Worm (Caenorhabditis elegans): ENCODE data around the gene ugt-30.
"Not testable (repeated sequence)": the region's sequence is repeated elsewhere in the genome, so short reads cannot be mapped to it uniquely, and the experiment has no call there.

Gene ugt-30

DNA sequence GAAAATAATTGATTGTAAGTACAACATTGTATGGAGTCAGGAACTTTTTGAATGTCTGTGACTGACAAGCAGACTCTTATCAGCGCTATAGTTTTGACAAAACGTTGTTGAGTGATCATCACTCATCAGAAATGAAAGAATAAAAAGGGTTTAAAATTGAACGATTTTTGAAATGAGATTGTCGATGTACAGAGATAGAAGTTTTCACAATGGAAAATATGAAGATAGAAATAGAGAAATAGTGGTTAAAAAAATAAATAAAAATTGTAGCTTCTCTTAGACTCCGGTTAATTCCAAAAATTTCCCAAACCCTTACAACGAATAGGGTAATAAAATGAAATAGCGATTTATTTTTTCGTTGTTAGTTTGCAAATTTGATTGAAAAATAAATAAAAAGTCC, at the start of gene ugt-30:
Gene ugt-30 (minus strand): TSS at position 101 of the 400 bp plus-strand sequence.
- TF ChIP-seq unc-62 (GFP tag; optimal IDR thresholded peaks at IDR 0.05), result not testable (repeated sequence)

DNA sequence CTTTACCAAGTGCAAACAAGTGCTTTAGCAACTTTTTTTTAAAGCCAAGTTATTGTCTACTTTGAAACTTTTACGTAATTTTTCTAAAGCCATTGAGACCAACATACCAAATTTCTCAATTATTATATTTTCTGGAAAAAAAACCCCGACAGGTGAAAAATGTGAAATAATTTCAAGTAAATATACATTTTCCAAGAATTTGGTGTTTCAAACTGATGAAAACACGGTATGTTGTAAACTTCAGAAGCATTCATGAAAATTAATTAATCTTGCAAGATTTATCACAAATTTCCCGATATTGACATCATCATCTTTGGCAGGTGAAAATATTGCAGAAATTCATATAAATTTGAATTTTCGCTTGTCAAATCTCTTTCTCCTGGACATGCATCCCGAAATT, 37.6 kb upstream of the ugt-30 start, which contains the start of gene srz-11:
Gene srz-11 (plus strand): TSS at position 386 of the 400 bp plus-strand sequence.
- TF ChIP-seq unc-62 (GFP tag; optimal IDR thresholded peaks at IDR 0.05), result no peak

DNA sequence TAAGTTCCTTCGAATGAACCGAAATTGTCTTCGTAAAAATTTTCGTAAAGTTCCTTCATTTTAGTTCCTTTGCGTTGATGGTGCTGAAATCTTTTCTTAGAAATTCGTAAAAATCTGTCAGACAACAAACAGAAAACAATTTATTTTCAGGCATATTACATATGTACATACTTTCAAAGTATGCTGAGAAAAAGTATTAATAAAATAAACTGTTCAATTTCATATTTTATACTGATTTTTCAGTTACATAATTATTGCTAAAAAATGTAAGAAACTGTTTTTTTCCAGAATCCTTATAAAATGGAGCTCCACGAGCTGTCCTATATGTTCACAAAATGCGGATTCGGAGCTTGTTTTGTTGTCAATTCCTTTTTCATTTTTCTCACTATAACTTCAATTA, 33.6 kb upstream of the ugt-30 start, which contains the start of gene str-45:
Gene str-45 (plus strand): TSS at position 301 of the 400 bp plus-strand sequence.
- TF ChIP-seq unc-62 (GFP tag; optimal IDR thresholded peaks at IDR 0.05), result no peak

DNA sequence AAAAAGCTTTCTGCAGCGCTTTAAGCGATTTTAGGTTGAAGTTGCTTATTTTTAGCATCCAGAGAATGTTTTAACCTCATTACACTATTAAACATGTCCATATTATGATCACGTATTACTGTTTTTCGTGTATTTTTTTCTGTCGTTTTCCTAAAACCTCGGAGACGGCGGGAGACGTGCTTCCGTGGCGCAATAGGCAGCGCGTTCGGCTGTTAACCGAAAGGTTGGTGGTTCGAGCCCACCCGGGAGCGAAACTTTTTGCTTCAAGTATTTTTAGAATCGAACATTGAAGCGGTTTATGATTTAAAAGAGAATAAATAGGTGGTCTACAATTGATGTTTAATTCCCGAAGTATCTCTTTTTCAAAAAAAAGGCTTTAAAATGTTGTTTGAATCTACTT, 31.4 kb upstream of the ugt-30 start:
- TF ChIP-seq unc-62 (GFP tag; optimal IDR thresholded peaks at IDR 0.05), result no peak

DNA sequence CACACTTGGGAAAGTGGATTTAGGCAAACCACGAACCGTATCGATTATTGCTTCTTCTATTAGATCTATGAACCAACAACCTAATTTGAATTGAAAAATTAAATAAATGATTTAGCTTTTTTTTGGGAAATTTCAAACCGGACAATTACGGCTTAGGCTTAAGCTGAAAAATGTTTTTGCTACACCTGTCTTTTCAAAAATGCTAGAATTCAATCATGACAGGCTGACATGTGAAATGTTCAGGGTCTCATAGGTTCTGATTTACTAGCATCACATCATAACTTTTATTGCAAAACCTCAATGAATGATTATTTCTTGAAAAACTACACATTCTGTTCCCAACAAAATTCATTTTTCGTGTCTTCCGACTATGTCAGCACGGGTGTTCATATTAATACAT, 28.2 kb upstream of the ugt-30 start, which contains the start of gene srh-55:
Gene srh-55 (plus strand): TSS at position 301 of the 400 bp plus-strand sequence.
- no peak for TF ChIP-seq unc-62 (GFP tag; optimal IDR thresholded peaks at IDR 0.05)

DNA sequence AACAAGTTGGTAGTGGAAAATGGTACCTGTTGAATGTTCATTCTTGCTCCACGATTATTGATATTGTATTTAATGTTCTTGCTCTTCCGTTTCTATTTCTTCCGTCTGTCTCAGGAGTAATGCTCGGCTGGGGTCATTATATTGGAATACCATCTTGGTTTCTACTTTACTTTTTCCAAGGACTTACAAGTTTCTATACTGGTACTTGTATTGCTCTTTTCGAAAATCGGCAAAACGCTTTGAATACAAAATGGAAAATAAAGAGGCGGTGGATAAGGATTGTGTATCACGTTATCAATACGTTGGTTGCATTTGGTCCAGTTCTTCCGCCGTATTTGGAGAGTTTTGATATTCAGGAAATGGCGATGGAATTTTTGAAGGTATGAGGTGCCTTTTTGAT, 26.9 kb upstream of the ugt-30 start:
- no peak for TF ChIP-seq unc-62 (GFP tag; optimal IDR thresholded peaks at IDR 0.05)

DNA sequence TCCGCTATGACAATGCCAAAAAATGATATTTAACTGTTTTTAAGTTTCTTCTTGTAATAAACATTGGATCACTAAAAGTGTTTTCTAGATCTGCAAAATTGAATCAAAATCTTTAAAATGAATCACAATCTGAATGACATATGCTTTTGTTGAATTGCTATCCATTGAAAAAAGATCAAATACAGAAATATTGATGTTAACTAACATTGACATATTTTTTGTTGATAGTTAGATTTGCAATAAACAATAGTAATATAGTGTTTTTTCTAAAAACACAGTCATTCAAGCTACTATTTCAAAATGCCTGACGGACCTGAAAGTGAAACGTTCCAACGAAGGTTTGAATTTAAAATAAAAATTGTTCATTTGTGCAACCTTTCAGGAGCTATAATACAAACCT, 25.6 kb upstream of the ugt-30 start, which contains the start of gene T09F5.2:
Gene T09F5.2 (plus strand): TSS at position 301 of the 400 bp plus-strand sequence.
- TF ChIP-seq unc-62 (GFP tag; optimal IDR thresholded peaks at IDR 0.05), result no peak

DNA sequence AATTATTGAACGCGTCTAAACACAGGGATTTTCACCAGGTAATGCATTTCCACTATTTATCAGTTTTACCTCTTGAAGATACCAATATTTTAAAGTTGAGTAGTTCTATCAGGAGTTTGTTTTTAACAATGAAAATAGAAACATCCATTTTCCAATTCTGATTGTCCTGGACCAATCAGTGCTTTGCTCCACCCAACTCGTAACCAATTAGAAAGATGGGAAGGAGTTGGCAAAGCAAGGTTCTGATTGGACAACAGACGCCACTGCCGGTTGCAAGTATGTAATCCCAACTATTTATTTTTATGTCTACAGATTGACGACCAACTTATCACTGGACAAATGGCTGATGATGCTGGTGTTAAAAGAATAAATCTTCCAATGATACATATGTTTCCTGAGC, 25.1 kb upstream of the ugt-30 start:
- no peak for TF ChIP-seq unc-62 (GFP tag; optimal IDR thresholded peaks at IDR 0.05)

DNA sequence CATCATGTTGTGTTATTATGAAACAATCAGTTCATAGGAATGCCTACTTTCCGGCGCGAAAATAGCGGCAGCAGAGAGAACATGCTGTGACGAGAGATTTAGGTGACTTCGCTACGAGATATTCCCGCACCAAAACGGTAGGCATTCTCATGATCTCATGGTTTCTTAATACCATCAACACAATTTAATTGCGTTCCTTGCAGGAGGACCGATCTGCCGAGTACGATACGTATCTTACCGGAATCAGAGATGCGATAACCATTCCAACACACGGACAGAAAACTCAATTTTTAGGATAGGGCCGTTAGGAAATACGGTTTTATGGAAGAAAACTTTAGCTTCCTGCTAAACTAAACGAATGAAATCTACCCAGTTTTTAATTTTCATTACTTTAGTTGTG, 23.7 kb upstream of the ugt-30 start, which contains the start of gene T09F5.1:
Gene T09F5.1 (plus strand): TSS at position 301 of the 400 bp plus-strand sequence.
- TF ChIP-seq unc-62 (GFP tag; optimal IDR thresholded peaks at IDR 0.05), result no peak

DNA sequence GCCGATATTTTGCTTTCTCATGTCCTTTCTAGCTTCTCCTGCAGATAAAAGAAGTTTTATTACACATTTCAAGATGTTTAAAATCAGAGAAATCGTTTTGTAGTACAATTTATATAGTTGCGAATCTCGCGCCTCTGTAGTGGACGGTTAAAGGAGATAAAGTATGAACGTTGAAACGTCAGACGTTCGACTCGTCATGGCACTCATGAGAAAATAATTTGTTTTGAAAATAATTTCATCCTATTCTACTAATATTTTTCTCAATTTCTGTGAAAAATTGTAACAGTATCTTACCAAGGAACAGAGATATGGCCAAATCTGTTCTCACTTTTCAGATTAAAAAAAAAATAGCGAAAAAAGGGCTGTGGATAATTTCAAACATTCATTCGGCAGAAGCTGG, 22.7 kb upstream of the ugt-30 start, which contains the start of gene T09F5.20:
Gene T09F5.20 (minus strand): TSS at position 101 of the 400 bp plus-strand sequence.
- TF ChIP-seq unc-62 (GFP tag; optimal IDR thresholded peaks at IDR 0.05), result no peak

DNA sequence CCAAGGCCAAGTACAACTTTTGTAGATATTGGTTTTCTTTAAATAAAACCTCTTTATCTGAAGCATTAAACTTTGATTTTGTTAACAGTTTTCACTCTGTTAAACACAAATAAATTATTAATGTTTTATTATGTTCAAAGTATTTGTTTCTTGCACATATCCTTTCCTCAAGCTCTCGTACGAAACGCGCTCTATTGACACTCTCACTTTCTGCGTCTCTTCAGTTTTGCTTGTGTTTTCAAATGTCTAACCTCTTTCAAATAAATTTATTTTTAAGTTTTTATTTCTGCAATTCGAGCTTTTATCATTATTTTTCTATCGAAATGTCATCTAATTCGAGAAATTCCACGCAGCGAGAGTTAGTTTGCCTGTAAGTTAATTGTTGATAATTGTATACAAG, 18.7 kb upstream of the ugt-30 start, which contains the start of gene K08F9.4:
Gene K08F9.4 (plus strand): TSS at position 222 of the 400 bp plus-strand sequence.
- TF ChIP-seq unc-62 (GFP tag; optimal IDR thresholded peaks at IDR 0.05), result no peak

DNA sequence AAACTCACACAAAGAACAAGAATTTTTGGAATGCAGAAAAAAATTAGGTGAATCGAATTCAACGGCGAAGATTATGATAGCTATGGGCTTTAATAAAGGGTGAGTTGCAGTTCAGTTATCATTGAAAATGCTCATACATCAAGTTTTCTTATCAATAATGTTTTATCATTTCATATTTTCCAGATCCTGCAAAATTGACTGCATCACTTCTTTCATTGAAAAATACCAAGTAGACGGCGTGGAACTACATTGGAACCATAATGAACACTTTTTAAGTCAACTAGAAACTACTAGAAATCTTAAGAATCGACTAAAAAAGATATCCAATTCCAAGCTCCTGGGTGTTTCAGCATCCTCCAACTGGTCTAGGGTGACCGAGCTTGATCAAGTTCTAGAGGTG, 18.2 kb upstream of the ugt-30 start, which contains the start of gene K08F9.1:
Gene K08F9.1 (minus strand): TSS at position 101 of the 400 bp plus-strand sequence.
- TF ChIP-seq unc-62 (GFP tag; optimal IDR thresholded peaks at IDR 0.05), result no peak

DNA sequence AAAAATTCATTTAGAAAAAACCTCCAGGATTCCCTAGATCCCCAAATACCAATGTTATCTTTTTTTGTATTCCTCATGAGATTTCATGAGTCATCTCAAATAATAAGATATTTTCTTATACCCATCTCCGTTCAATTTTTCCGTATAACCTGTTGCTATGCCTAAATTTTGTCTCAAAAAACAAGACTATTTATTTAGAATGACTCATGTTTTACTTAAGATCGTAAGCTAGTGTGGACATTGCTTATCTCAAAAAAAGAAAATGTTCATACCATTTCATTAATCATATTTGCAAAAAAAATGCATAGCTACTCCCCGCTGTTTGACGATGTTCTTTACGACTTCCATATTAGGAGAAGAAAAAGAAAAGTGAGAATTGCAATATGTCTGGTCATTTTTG, 15.2 kb upstream of the ugt-30 start, which contains the start of gene K08F9.3:
Gene K08F9.3 (plus strand): TSS at position 301 of the 400 bp plus-strand sequence.
- no peak for TF ChIP-seq unc-62 (GFP tag; optimal IDR thresholded peaks at IDR 0.05)

DNA sequence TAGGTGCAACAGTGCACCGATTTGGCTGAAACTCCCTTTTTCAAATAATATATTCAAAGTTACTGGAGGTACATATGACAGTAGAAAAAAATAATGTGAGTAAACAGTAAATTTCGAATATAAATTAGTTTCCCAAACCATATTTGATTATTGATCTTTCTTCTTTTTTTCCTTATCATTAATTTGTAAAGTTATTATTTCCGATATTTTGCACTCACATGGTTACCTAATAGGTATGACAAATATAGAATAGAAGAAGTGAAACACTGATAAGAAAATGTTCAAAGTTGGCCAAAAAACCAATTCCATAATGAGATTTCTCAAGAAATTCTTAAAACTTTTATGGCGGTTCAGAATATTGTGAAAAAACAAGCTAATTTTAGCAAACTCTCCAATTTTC, 14.7 kb upstream of the ugt-30 start:
- no peak for TF ChIP-seq unc-62 (GFP tag; optimal IDR thresholded peaks at IDR 0.05)

DNA sequence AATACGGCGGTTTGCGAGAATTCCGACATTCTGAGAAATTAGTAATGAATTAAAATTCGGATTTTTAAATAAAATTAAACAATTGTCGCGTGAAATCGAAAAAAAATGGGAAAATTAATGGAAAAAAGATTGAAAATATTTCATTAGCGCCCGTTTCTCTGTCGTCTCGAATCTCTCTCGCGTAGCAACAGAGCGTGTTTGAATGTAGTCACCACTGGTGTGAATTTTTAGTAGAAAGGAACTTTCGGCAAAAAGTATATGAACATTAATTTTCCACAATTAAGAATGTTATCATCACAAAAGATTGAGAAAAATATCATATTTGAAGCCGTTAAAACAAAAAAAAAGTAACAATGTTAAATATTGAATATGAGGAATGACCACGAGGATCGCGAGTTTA, 11.7 kb upstream of the ugt-30 start, which contains the start of gene aipl-1:
Gene aipl-1 (minus strand): TSS at position 30 of the 400 bp plus-strand sequence.
- no peak for TF ChIP-seq unc-62 (GFP tag; optimal IDR thresholded peaks at IDR 0.05)

DNA sequence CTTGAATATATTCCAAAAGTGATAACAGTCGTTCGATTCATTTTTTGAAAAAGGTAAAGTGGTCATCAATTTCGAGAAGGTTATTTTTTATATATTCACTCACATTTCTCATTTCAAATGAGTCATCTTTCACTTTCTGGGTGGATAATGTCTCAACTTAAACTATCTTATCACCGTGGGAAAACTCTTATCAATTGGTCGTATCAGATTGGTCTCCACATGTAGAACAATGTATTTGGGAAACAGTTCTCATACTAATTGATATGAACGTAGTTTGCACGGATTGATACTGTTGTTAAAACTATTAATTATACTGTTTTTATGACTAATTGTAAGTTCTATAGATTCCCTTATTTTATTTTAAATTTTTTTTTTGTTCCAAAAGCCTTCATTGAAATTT, 8.8 kb upstream of the ugt-30 start:
- TF ChIP-seq unc-62 (GFP tag; optimal IDR thresholded peaks at IDR 0.05), result no peak

DNA sequence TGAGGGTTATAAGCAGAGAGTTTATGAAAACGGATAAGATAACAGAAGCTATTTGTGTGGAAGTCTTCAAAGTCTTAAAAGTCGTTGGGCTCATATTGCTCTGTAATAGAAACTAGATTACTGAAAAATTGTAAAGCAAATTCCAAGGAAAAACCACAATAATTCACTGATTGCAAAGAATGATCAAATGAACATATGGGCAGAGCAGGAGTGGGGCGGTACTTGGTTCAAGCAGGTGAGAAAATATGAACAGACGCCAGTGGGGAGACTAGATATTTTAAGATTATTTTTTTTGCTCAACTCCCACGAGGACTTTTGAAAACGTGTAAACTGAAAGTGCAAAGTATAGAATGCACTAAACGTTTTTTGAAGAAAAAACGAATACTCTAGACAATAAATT, 7.4 kb upstream of the ugt-30 start, which contains the start of gene str-171:
Gene str-171 (minus strand): TSS at position 101 of the 400 bp plus-strand sequence.
- TF ChIP-seq unc-62 (GFP tag; optimal IDR thresholded peaks at IDR 0.05), result no peak

Data from whole organism, dauer.